3 fruit fly cellular contexts compared by ENCODE assay signal in the genomic region with DNA sequence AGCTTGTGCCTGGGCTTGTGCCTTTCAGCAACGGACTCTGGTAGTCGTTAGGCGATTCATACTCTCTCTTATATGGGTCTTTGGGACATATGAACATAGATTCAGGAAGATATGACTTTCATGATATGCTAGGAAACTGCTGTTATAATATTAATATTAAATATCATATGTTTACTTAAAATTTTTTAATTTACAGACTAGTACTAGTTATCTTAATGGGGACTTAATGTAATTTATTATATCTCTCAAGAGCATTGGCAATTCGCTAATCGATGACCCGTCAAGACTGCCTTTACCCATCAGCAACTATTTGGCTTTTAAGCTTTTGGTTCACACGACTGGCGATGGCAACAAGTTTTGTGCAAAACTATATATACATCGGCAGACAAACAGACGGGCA.
TF ChIP-seq lines count a peak whose summit lies in the region.

No protein-coding gene starts in this region.

- no peak for TF ChIP-seq CTCF in whole organism, embryonic (GFP tag; optimal IDR thresholded peaks at IDR 0.05; lab: Kevin White, UChicago)

TF ChIP-seq in whole organism, embryonic, 481 proteins besides CTCF, POLR2A, EP300 and RAD21:
- TF ChIP-seq ap (GFP tag; IDR thresholded peaks at IDR 0.05; lab: Robert Waterston, UW) (no peak), Drgx (GFP tag; IDR thresholded peaks at IDR 0.05; lab: Robert Waterston, UW) (peak; percentile 90), D19A (tag; optimal IDR thresholded peaks at IDR 0.05; lab: Kevin White, UChicago) (peak; percentile 26)

TF ChIP-seq in whole organism, prepupa, 60 proteins besides CTCF, POLR2A, EP300 and RAD21:
- TF ChIP-seq ss (GFP tag; optimal IDR thresholded peaks at IDR 0.05; lab: Kevin White, UChicago) (no peak), vri (GFP tag; optimal IDR thresholded peaks at IDR 0.05; lab: Kevin White, UChicago) (no peak), Sox15 (GFP tag; optimal IDR thresholded peaks at IDR 0.05; lab: Kevin White, UChicago) (no peak), eg (GFP tag; IDR thresholded peaks at IDR 0.05; lab: Robert Waterston, UW) (peak; percentile 86), CG10631 (GFP tag; optimal IDR thresholded peaks at IDR 0.05; lab: Kevin White, UChicago) (peak; percentile 70), CG34406 (GFP tag; optimal IDR thresholded peaks at IDR 0.05; lab: Kevin White, UChicago) (no peak), CG1621 (tag; optimal IDR thresholded peaks at IDR 0.05; lab: Kevin White, UChicago) (no peak), CG7368 (GFP tag; optimal IDR thresholded peaks at IDR 0.05; lab: Kevin White, UChicago) (no peak), lz (GFP tag; optimal IDR thresholded peaks at IDR 0.05; lab: Kevin White, UChicago) (no peak), topi (GFP tag; optimal IDR thresholded peaks at IDR 0.05; lab: Kevin White, UChicago) (no peak), CG8632 (GFP tag; optimal IDR thresholded peaks at IDR 0.05; lab: Kevin White, UChicago) (peak; percentile 10), CG3032 (tag; optimal IDR thresholded peaks at IDR 0.05; lab: Kevin White, UChicago) (peak; percentile 37), CG15336 (GFP tag; IDR thresholded peaks at IDR 0.05; lab: Robert Waterston, UW) (peak; percentile 95), Sox14 (GFP tag; optimal IDR thresholded peaks at IDR 0.05; lab: Kevin White, UChicago) (peak; percentile 19), OdsH (GFP tag; optimal IDR thresholded peaks at IDR 0.05; lab: Kevin White, UChicago) (peak; percentile 64), Hr4 (GFP tag; optimal IDR thresholded peaks at IDR 0.05; lab: Kevin White, UChicago) (peak; percentile 75), CG11294 (GFP tag; IDR thresholded peaks at IDR 0.05; lab: Robert Waterston, UW) (peak; percentile 69), CG11902 (GFP tag; optimal IDR thresholded peaks at IDR 0.05; lab: Kevin White, UChicago) (no peak), CG6276 (GFP tag; optimal IDR thresholded peaks at IDR 0.05; lab: Kevin White, UChicago) (peak; percentile 85), svp (GFP tag; lab: Kevin White, UChicago) (no peak), CG6163 (GFP tag; IDR thresholded peaks at IDR 0.05; lab: Robert Waterston, UW) (peak; percentile 81), fd85E (GFP tag; optimal IDR thresholded peaks at IDR 0.05; lab: Kevin White, UChicago) (no peak), CG32006 (GFP tag; optimal IDR thresholded peaks at IDR 0.05; lab: Kevin White, UChicago) (peak; percentile 91), CG3919 (GFP tag; optimal IDR thresholded peaks at IDR 0.05; lab: Kevin White, UChicago) (peak; percentile 52), net (GFP tag; optimal IDR thresholded peaks at IDR 0.05; lab: Kevin White, UChicago) (peak; percentile 39), spab (GFP tag; optimal IDR thresholded peaks at IDR 0.05; lab: Kevin White, UChicago) (peak; percentile 20), CG11762 (GFP tag; optimal IDR thresholded peaks at IDR 0.05; lab: Kevin White, UChicago; ENCODE audit: insufficient read depth) (peak; percentile 0), CG16779 (tag; optimal IDR thresholded peaks at IDR 0.05; lab: Kevin White, UChicago) (no peak), Gug (GFP tag; IDR thresholded peaks at IDR 0.05; lab: Robert Waterston, UW) (peak; percentile 76), dac (GFP tag; optimal IDR thresholded peaks at IDR 0.05; lab: Kevin White, UChicago) (peak; percentile 63), acj6 (GFP tag; optimal IDR thresholded peaks at IDR 0.05; lab: Kevin White, UChicago) (peak; percentile 45), fd59A (GFP tag; optimal IDR thresholded peaks at IDR 0.05; lab: Kevin White, UChicago) (no peak), CG6808 (GFP tag; optimal IDR thresholded peaks at IDR 0.05; lab: Kevin White, UChicago) (peak; percentile 23), CG8119 (GFP tag; IDR thresholded peaks at IDR 0.05; lab: Robert Waterston, UW) (peak; percentile 93), CG4318 (GFP tag; optimal IDR thresholded peaks at IDR 0.05; lab: Kevin White, UChicago) (peak; percentile 81), Eip78C (GFP tag; lab: Kevin White, UChicago) (peak; percentile 68), achi (GFP tag; optimal IDR thresholded peaks at IDR 0.05; lab: Kevin White, UChicago) (peak; percentile 69), salr (GFP tag; optimal IDR thresholded peaks at IDR 0.05; lab: Kevin White, UChicago) (peak in 1 of 2 experiments; percentile 53), pdm3 (GFP tag; optimal IDR thresholded peaks at IDR 0.05; lab: Kevin White, UChicago) (peak; percentile 20), Lpt (GFP tag; optimal IDR thresholded peaks at IDR 0.05; lab: Kevin White, UChicago) (peak; percentile 67), Ets96B (tag; optimal IDR thresholded peaks at IDR 0.05; lab: Kevin White, UChicago) (peak; percentile 64), CG10669 (GFP tag; optimal IDR thresholded peaks at IDR 0.05; lab: Kevin White, UChicago) (peak; percentile 0), fkh (GFP tag; optimal IDR thresholded peaks at IDR 0.05; lab: Kevin White, UChicago) (no peak)

TF ChIP-seq in whole organism, pupa, 21 proteins besides CTCF, POLR2A, EP300 and RAD21:
- TF ChIP-seq EcR (GFP tag; optimal IDR thresholded peaks at IDR 0.05; lab: Kevin White, UChicago) (no peak), CG32121 (GFP tag; IDR thresholded peaks at IDR 0.05; lab: Robert Waterston, UW) (peak; percentile 89), rn (GFP tag; IDR thresholded peaks at IDR 0.05; lab: Robert Waterston, UW) (peak; percentile 46; the same call in 1 of the 2 replicates), CG8301 (tag; optimal IDR thresholded peaks at IDR 0.05; lab: Kevin White, UChicago) (peak; percentile 81), CG12605 (GFP tag; IDR thresholded peaks at IDR 0.05; lab: Robert Waterston, UW) (peak; percentile 70), CG4496 (GFP tag; IDR thresholded peaks at IDR 0.05; lab: Robert Waterston, UW) (peak; percentile 73), CG8159 (tag; optimal IDR thresholded peaks at IDR 0.05; lab: Kevin White, UChicago) (peak; percentile 28), Pif1A (GFP tag; optimal IDR thresholded peaks at IDR 0.05; lab: Kevin White, UChicago) (peak; percentile 47), CG15710 (tag; optimal IDR thresholded peaks at IDR 0.05; lab: Kevin White, UChicago) (peak; percentile 10), gl (tag; optimal IDR thresholded peaks at IDR 0.05; lab: Kevin White, UChicago) (no peak), CG13204 (GFP tag; optimal IDR thresholded peaks at IDR 0.05; lab: Kevin White, UChicago) (no peak), Ets98B (GFP tag; IDR thresholded peaks at IDR 0.05; lab: Robert Waterston, UW) (peak; percentile 89), CG14655 (GFP tag; optimal IDR thresholded peaks at IDR 0.05; lab: Kevin White, UChicago) (peak; percentile 84), CG34367 (tag; optimal IDR thresholded peaks at IDR 0.05; lab: Kevin White, UChicago) (peak; percentile 22), fd96Ca (GFP tag; IDR thresholded peaks at IDR 0.05; lab: Robert Waterston, UW) (peak; percentile 66; the same call in 1 of the 3 replicates), CG9948 (tag; optimal IDR thresholded peaks at IDR 0.05; lab: Kevin White, UChicago) (peak; percentile 72), CG17806 (tag; optimal IDR thresholded peaks at IDR 0.05; lab: Kevin White, UChicago) (peak; percentile 59), Snoo (tag; optimal IDR thresholded peaks at IDR 0.05; lab: Kevin White, UChicago) (no peak), D1 (tag; optimal IDR thresholded peaks at IDR 0.05; lab: Kevin White, UChicago) (no peak), CG10348 (GFP tag; IDR thresholded peaks at IDR 0.05; lab: Robert Waterston, UW) (peak; percentile 56; the same call in 1 of the 2 replicates), Pif1B (GFP tag; optimal IDR thresholded peaks at IDR 0.05; lab: Kevin White, UChicago) (peak; percentile 19)
TF ChIP-seq in whole organism, pupa: peak in this region for 16.
